Worm (Caenorhabditis elegans) whole organism, early embryonic: ENCODE measurements around the gene B0545.4.

Source experiments
- F13C5.2 ChIP-seq: sonication (generic microtip); optimal IDR thresholded peaks from 2 replicates; lab custom pipeline; 2017; ENCODE audit warnings: mild to moderate bottlenecking, missing genetic modification characterization, inconsistent platforms, missing compliant biosample characterization
- sea-1 ChIP-seq: fragments of 200-800 bp; sonication (Bioruptor generic); conservative IDR thresholded peaks from 2 replicates; pipeline ENCODE4 v1.3.6; 2022; ENCODE audit warnings: missing genetic modification characterization, missing compliant biosample characterization

- no peak for TF ChIP-seq F13C5.2 (tag; lab: Kevin White, UChicago)
- TF ChIP-seq sea-1 (GFP tag; lab: Robert Waterston, UW): no peak
Observed at ce11 chrIV:132095-132494, 22.9 kb upstream of the B0545.4 start, which contains the start of gene daf-1.
